Worm (Caenorhabditis elegans) whole organism, L3 larva: ENCODE data around the gene ufd-3.

Experiments
- R02D3.7 ChIP-seq: fragments of 150-350 bp; optimal IDR thresholded peaks from 2 replicates; lab custom pipeline; 2014; ENCODE audit warnings: missing biosample characterization, missing genetic modification characterization
- aly-2 ChIP-seq: fragments of 150-350 bp; optimal IDR thresholded peaks from 2 replicates; lab custom pipeline; 2014; ENCODE audit warnings: missing biosample characterization, missing genetic modification characterization
- ceh-16 ChIP-seq: sonication (generic microtip); optimal IDR thresholded peaks from 2 replicates; lab custom pipeline; 2017; ENCODE audit warnings: missing biosample characterization, missing genetic modification characterization
- ceh-9 ChIP-seq: sonication (generic microtip); optimal IDR thresholded peaks from 2 replicates; lab custom pipeline; 2018; ENCODE audit warnings: missing biosample characterization, missing genetic modification characterization
- daf-12 ChIP-seq: fragments of 150-350 bp; optimal IDR thresholded peaks from 2 replicates; lab custom pipeline; 2014; ENCODE audit warnings: missing biosample characterization, missing genetic modification reagents, missing genetic modification characterization
- egl-27 ChIP-seq: sonication (generic microtip); optimal IDR thresholded peaks from 4 replicates; lab custom pipeline; 2017; ENCODE audit warnings: missing biosample characterization, missing genetic modification reagents, missing genetic modification characterization
- egl-5 ChIP-seq: fragments of 150-350 bp; optimal IDR thresholded peaks from 2 replicates; lab custom pipeline; 2017; ENCODE audit warnings: missing biosample characterization, missing genetic modification reagents, missing genetic modification characterization, inconsistent platforms
- elt-1 ChIP-seq: fragments of 150-350 bp; optimal IDR thresholded peaks from 2 replicates; lab custom pipeline; 2014; ENCODE audit warnings: missing biosample characterization, missing genetic modification characterization
- elt-2 ChIP-seq: sonication (generic microtip); optimal IDR thresholded peaks from 2 replicates; lab custom pipeline; 2016; ENCODE audit warnings: missing genetic modification reagents, mild to moderate bottlenecking, missing genetic modification characterization, missing compliant biosample characterization
- fkh-10 ChIP-seq: sonication (generic microtip); optimal IDR thresholded peaks from 2 replicates; lab custom pipeline; 2017; ENCODE audit warnings: missing biosample characterization, missing genetic modification reagents, missing genetic modification characterization
- fos-1 ChIP-seq: fragments of 150-350 bp; optimal IDR thresholded peaks from 2 replicates; lab custom pipeline; 2014; ENCODE audit warnings: missing biosample characterization, missing genetic modification characterization
- hmg-11 ChIP-seq: sonication (generic microtip); optimal IDR thresholded peaks from 2 replicates; lab custom pipeline; 2016; ENCODE audit warnings: missing genetic modification characterization, missing compliant biosample characterization
- nfya-1 ChIP-seq: sonication (generic microtip); optimal IDR thresholded peaks from 2 replicates; lab custom pipeline; 2017; ENCODE audit warnings: missing genetic modification characterization, mild to moderate bottlenecking, missing compliant biosample characterization, antibody characterized with exemption, moderate library complexity; ENCODE audit not compliant: insufficient read depth
- nhr-11 ChIP-seq: fragments of 150-350 bp; optimal IDR thresholded peaks from 2 replicates; lab custom pipeline; 2014; ENCODE audit warnings: missing biosample characterization, missing genetic modification characterization
- nhr-12 ChIP-seq: fragments of 150-350 bp; optimal IDR thresholded peaks from 2 replicates; lab custom pipeline; 2014; ENCODE audit warnings: missing biosample characterization, missing genetic modification characterization
- nhr-23 ChIP-seq: fragments of 150-350 bp; optimal IDR thresholded peaks from 2 replicates; lab custom pipeline; 2014; ENCODE audit warnings: missing biosample characterization, missing genetic modification reagents, missing genetic modification characterization
- nhr-25 ChIP-seq: sonication (generic microtip); optimal IDR thresholded peaks from 2 replicates; lab custom pipeline; 2017; ENCODE audit warnings: missing biosample characterization, missing genetic modification characterization
- nhr-28 ChIP-seq: fragments of 150-350 bp; optimal IDR thresholded peaks from 2 replicates; lab custom pipeline; 2014; ENCODE audit warnings: missing biosample characterization, missing genetic modification characterization
- nhr-67 ChIP-seq: fragments of 150-350 bp; optimal IDR thresholded peaks from 2 replicates; lab custom pipeline; 2014; ENCODE audit warnings: missing biosample characterization, missing genetic modification characterization
- nhr-76 ChIP-seq: fragments of 150-350 bp; sonication (generic microtip); optimal IDR thresholded peaks from 5 replicates; lab custom pipeline; 2014; ENCODE audit warnings: missing biosample characterization, missing genetic modification characterization
- pha-4 ChIP-seq: fragments of 150-350 bp; optimal IDR thresholded peaks from 2 replicates; lab custom pipeline; 2014; ENCODE audit warnings: missing biosample characterization, missing genetic modification reagents, missing genetic modification characterization
- pqm-1 ChIP-seq: fragments of 150-350 bp; optimal IDR thresholded peaks from 2 replicates; lab custom pipeline; 2017; ENCODE audit warnings: missing biosample characterization, missing genetic modification characterization, inconsistent platforms
- sea-2 ChIP-seq: fragments of 150-350 bp; sonication (generic microtip); optimal IDR thresholded peaks from 4 replicates; lab custom pipeline; 2014; ENCODE audit warnings: missing biosample characterization, missing genetic modification reagents, missing genetic modification characterization
- snpc-4 ChIP-seq: fragments of 150-350 bp; optimal IDR thresholded peaks from 2 replicates; lab custom pipeline; 2014; ENCODE audit warnings: missing biosample characterization, missing genetic modification characterization
- unc-39 ChIP-seq: sonication (generic microtip); optimal IDR thresholded peaks from 4 replicates; lab custom pipeline; 2017; ENCODE audit warnings: missing biosample characterization, missing genetic modification characterization
- zag-1 ChIP-seq: fragments of 150-350 bp; optimal IDR thresholded peaks from 2 replicates; lab custom pipeline; 2014; ENCODE audit warnings: missing biosample characterization, missing genetic modification characterization

ufd-3 gene

ce11 chrII:9986635-9987575 lies 46.4 kb downstream of the ufd-3 start:
- TF ChIP-seq pha-4 (tag; lab: Kevin White, UChicago) (no peak), R02D3.7 (tag; lab: Kevin White, UChicago) (no peak), ceh-16 (tag; lab: Kevin White, UChicago) (no peak), nhr-25 (tag; lab: Kevin White, UChicago) (peak; percentile 8), nhr-11 (peak; percentile 25)
- TF ChIP-seq, all 47 proteins: peak for 2

- TF ChIP-seq nhr-25 (tag; lab: Kevin White, UChicago): no peak
- TF ChIP-seq nhr-23: no peak
- TF ChIP-seq nhr-28: no peak
- TF ChIP-seq elt-2 (tag; lab: Kevin White, UChicago): no peak
- TF ChIP-seq egl-5 (tag; lab: Kevin White, UChicago): no peak
- TF ChIP-seq elt-1 (tag; lab: Kevin White, UChicago): no peak
- TF ChIP-seq unc-39 (tag; lab: Kevin White, UChicago): no peak
- no peak for TF ChIP-seq R02D3.7 (tag; lab: Kevin White, UChicago)
- no peak for TF ChIP-seq nhr-12 (tag; lab: Kevin White, UChicago)
- no peak for TF ChIP-seq snpc-4 (tag; lab: Kevin White, UChicago)
- TF ChIP-seq sea-2 (GFP tag; lab: Kevin White, UChicago): no peak
- no peak for TF ChIP-seq pqm-1 (tag; lab: Kevin White, UChicago)
- no peak for TF ChIP-seq nfya-1 (tag; lab: Kevin White, UChicago)
These were observed 48.1 kb downstream of the ufd-3 start for ce11 chrII:9988620-9989019.

- TF ChIP-seq sea-2 (GFP tag; lab: Kevin White, UChicago) (no peak), nfya-1 (tag; lab: Kevin White, UChicago) (no peak)
These were observed 49.0 kb downstream of the ufd-3 start for ce11 chrII:9989533-9989932.

DNA sequence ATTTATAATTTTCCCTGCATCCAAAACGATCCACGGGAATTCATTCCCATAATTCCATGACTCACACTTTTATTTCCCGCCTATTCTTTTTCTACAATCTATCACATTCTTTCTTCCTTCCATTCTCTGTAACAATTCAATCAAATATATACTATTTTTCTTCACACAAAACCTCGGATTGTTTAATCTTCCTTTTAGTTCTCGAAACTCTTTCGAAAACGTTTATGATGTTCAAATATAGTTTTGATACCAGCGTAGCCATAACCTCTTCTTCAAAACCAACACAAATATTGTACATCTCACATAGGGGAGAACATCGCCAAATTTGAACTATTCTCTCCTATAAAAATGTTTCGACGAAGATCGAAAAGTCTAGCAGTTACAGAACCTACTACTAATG lies 50.3 kb downstream of the ufd-3 start, which contains the start of gene lec-3:
lec-3 (plus strand) TSS at position 301 of the 400 bp plus-strand sequence.
- TF ChIP-seq R02D3.7 (tag; lab: Kevin White, UChicago): no peak
- no peak for TF ChIP-seq daf-12 (tag; lab: Kevin White, UChicago)
- TF ChIP-seq hmg-11 (tag; lab: Kevin White, UChicago): no peak
- TF ChIP-seq egl-27 (tag; lab: Kevin White, UChicago): no peak
- no peak for TF ChIP-seq ceh-9 (tag; lab: Kevin White, UChicago)
- TF ChIP-seq nhr-67: no peak
- TF ChIP-seq nhr-76 (tag; lab: Kevin White, UChicago): no peak
- TF ChIP-seq zag-1: no peak
- TF ChIP-seq fos-1: no peak
- no peak for TF ChIP-seq aly-2 (tag; lab: Kevin White, UChicago)

ce11 chrII:9992474-9992873 lies 51.9 kb downstream of the ufd-3 start:
- TF ChIP-seq fkh-10 (GFP tag; lab: Kevin White, UChicago): peak; percentile 12
- TF ChIP-seq pqm-1 (tag; lab: Kevin White, UChicago): no peak
